Worm (Caenorhabditis elegans) whole organism, early embryonic: ENCODE results near the gene T13F2.6.

Experiments
- B0310.2 ChIP-seq: sonication (generic microtip); optimal IDR thresholded peaks from 2 replicates; lab custom pipeline; 2016; ENCODE audit warnings: mild to moderate bottlenecking, missing genetic modification characterization, missing compliant biosample characterization
- F13C5.2 ChIP-seq: sonication (generic microtip); optimal IDR thresholded peaks from 2 replicates; lab custom pipeline; 2017; ENCODE audit warnings: mild to moderate bottlenecking, missing genetic modification characterization, inconsistent platforms, missing compliant biosample characterization
- ama-1 ChIP-seq: fragments of 150-350 bp; optimal IDR thresholded peaks from 2 replicates; lab custom pipeline; 2014
- ceh-36 ChIP-seq: sonication (generic microtip); optimal IDR thresholded peaks from 2 replicates; lab custom pipeline; 2016; ENCODE audit warnings: missing genetic modification characterization, inconsistent platforms, missing compliant biosample characterization
- ets-7 ChIP-seq: sonication (generic microtip); optimal IDR thresholded peaks from 2 replicates; lab custom pipeline; 2016; ENCODE audit warnings: missing genotype, missing genetic modification characterization, missing compliant biosample characterization
- flt-1 ChIP-seq: fragments of 200-800 bp; sonication (Bioruptor generic); IDR thresholded peaks from 2 replicates; pipeline ENCODE4 v1.3.6; 2022; ENCODE audit warnings: missing genetic modification characterization, missing compliant biosample characterization
- hmbx-1 ChIP-seq: sonication (generic microtip); optimal IDR thresholded peaks from 2 replicates; lab custom pipeline; 2016; ENCODE audit warnings: mild to moderate bottlenecking, missing genetic modification characterization, missing compliant biosample characterization
- hmg-4 ChIP-seq: fragments of 200-800 bp; sonication (Bioruptor generic); optimal IDR thresholded peaks from 2 replicates; lab custom pipeline; 2018; ENCODE audit warnings: mild to moderate bottlenecking, missing genetic modification characterization, missing compliant biosample characterization
- pes-1 ChIP-seq: fragments of 200-800 bp; sonication (Bioruptor generic); IDR thresholded peaks from 2 replicates; pipeline ENCODE4 v1.3.6; 2022; ENCODE audit warnings: missing genetic modification reagents, missing genetic modification characterization, missing compliant biosample characterization
- scrt-1 ChIP-seq: fragments of 200-800 bp; sonication (Bioruptor generic); IDR thresholded peaks from 2 replicates; pipeline ENCODE4 v1.3.6; 2022; ENCODE audit warnings: missing genetic modification characterization, missing compliant biosample characterization
- tbx-11 ChIP-seq: fragments of 200-800 bp; sonication (Bioruptor generic); IDR thresholded peaks from 2 replicates; pipeline ENCODE4 v1.3.6; 2022; ENCODE audit warnings: missing genetic modification characterization, missing compliant biosample characterization
- tbx-37 ChIP-seq: fragments of 200-800 bp; sonication (Bioruptor generic); conservative IDR thresholded peaks from 2 replicates; pipeline ENCODE4 v1.3.6; 2022; ENCODE audit warnings: missing genetic modification reagents, missing genetic modification characterization, missing compliant biosample characterization
- tra-4 ChIP-seq: sonication (generic microtip); optimal IDR thresholded peaks from 2 replicates; lab custom pipeline; 2017; ENCODE audit warnings: missing genetic modification characterization, missing compliant biosample characterization

DNA sequence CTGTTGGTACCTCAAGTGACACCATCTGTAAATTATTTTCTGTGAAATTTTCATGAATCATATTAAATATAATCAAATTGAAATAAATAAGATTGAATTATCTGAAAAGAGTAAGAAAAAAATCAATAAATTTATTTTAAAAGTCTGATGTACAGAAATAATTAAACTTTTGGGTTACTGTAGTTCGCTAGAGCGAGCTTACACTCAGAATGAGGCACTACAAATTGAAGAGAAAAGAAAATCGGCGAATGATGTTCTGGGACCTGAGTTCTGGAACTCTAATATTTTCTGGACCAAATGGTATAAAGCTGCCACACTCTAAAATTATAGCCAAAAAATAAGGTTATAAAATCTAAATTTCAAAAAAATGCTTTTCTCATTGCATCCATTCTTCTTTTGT lies 44.2 kb upstream of the T13F2.6 start:
- no peak for TF ChIP-seq flt-1 (GFP tag; lab: Robert Waterston, UW)
- no peak for TF ChIP-seq hmbx-1 (tag; lab: Kevin White, UChicago)
- TF ChIP-seq ets-7 (tag; lab: Kevin White, UChicago), result no peak
- no peak for TF ChIP-seq tra-4
- no peak for TF ChIP-seq scrt-1 (GFP tag; lab: Robert Waterston, UW)
- TF ChIP-seq pes-1, result no peak
- TF ChIP-seq F13C5.2 (tag; lab: Kevin White, UChicago), result no peak
- no peak for TF ChIP-seq tbx-37 (GFP tag; lab: Robert Waterston, UW)
- TF ChIP-seq tbx-11 (GFP tag; lab: Robert Waterston, UW), result no peak
- no peak for TF ChIP-seq B0310.2
- TF ChIP-seq hmg-4 (GFP tag; lab: Kevin White, UChicago), result no peak
- no peak for TF ChIP-seq ama-1
- no peak for TF ChIP-seq ceh-36
